Worm (Caenorhabditis elegans): Measurements from ENCODE around the gene Y22D7AL.10.

ce11 chrIII:1612974-1613568 lies 5.7 kb downstream of the Y22D7AL.10 start:
- TF ChIP-seq fos-1 (tag; optimal IDR thresholded peaks at IDR 0.05): no peak
- TF ChIP-seq unc-39 (tag; optimal IDR thresholded peaks at IDR 0.05): no peak
- no peak for TF ChIP-seq ZK546.5 (tag; optimal IDR thresholded peaks at IDR 0.05)
- no peak for TF ChIP-seq lin-13 (GFP tag; optimal IDR thresholded peaks at IDR 0.05)
- no peak for TF ChIP-seq skn-1 (tag; optimal IDR thresholded peaks at IDR 0.05)
- no peak for TF ChIP-seq zag-1 (tag; optimal IDR thresholded peaks at IDR 0.05)
- no peak for TF ChIP-seq lin-39 (tag; optimal IDR thresholded peaks at IDR 0.05)
- no peak for TF ChIP-seq lin-11 (tag; optimal IDR thresholded peaks at IDR 0.05)
- TF ChIP-seq aly-2 (tag; optimal IDR thresholded peaks at IDR 0.05): no peak
- no peak for TF ChIP-seq egl-27 (tag; optimal IDR thresholded peaks at IDR 0.05)
- TF ChIP-seq ztf-11 (tag; optimal IDR thresholded peaks at IDR 0.05): no peak
- no peak for TF ChIP-seq unc-62 (GFP tag; optimal IDR thresholded peaks at IDR 0.05)
- no peak for TF ChIP-seq ztf-4 (tag; optimal IDR thresholded peaks at IDR 0.05)
- TF ChIP-seq nhr-10 (tag; optimal IDR thresholded peaks at IDR 0.05): no peak

All from whole organism, L2 larva.